Worm (Caenorhabditis elegans) whole organism, mixed stage, embryonic: ENCODE measurements around the gene srh-290.

Experiments used
- bed-3 ChIP-seq: fragments of 200-800 bp; sonication (Bioruptor generic); optimal IDR thresholded peaks from 3 replicates; lab custom pipeline; 2018; ENCODE audit warnings: mild to moderate bottlenecking, missing genetic modification characterization, moderate library complexity, missing compliant biosample characterization
- blmp-1 ChIP-seq: fragments of 150-350 bp; optimal IDR thresholded peaks from 2 replicates; lab custom pipeline; 2014; ENCODE audit warnings: missing biosample characterization, missing genetic modification characterization
- ceh-39 ChIP-seq: fragments of 150-350 bp; optimal IDR thresholded peaks from 2 replicates; lab custom pipeline; 2014; ENCODE audit warnings: missing biosample characterization, missing genetic modification characterization
- ceh-43 ChIP-seq: fragments of 200-800 bp; sonication (Bioruptor generic); optimal IDR thresholded peaks from 2 replicates; lab custom pipeline; 2018; ENCODE audit warnings: mild to moderate bottlenecking, missing genetic modification characterization, moderate library complexity, missing compliant biosample characterization
- ceh-83 ChIP-seq: fragments of 200-800 bp; sonication (Bioruptor generic); optimal IDR thresholded peaks from 2 replicates; lab custom pipeline; 2018; ENCODE audit warnings: mild to moderate bottlenecking, missing genetic modification characterization, missing compliant biosample characterization
- ces-1 ChIP-seq: fragments of 150-350 bp; optimal IDR thresholded peaks from 2 replicates; lab custom pipeline; 2014; ENCODE audit warnings: missing biosample characterization, missing genetic modification reagents, missing genetic modification characterization
- cnd-1 ChIP-seq: fragments of 200-800 bp; sonication (Bioruptor generic); optimal IDR thresholded peaks from 2 replicates; lab custom pipeline; 2018; ENCODE audit warnings: mild to moderate bottlenecking, missing genetic modification characterization, missing compliant biosample characterization
- drap-1 ChIP-seq: fragments of 200-800 bp; sonication (Bioruptor generic); optimal IDR thresholded peaks from 3 replicates; lab custom pipeline; 2018; ENCODE audit warnings: mild to moderate bottlenecking, missing genetic modification characterization, missing compliant biosample characterization
- elt-1 ChIP-seq: sonication (generic microtip); optimal IDR thresholded peaks from 2 replicates; lab custom pipeline; 2017; ENCODE audit warnings: missing genetic modification characterization, mild to moderate bottlenecking, missing compliant biosample characterization, antibody characterized with exemption, moderate library complexity, borderline replicate concordance; ENCODE audit not compliant: insufficient read depth
- elt-3 ChIP-seq: fragments of 150-350 bp; optimal IDR thresholded peaks from 2 replicates; lab custom pipeline; 2014; ENCODE audit warnings: missing biosample characterization, missing genetic modification characterization
- ham-2 ChIP-seq: fragments of 200-800 bp; sonication (Bioruptor generic); optimal IDR thresholded peaks from 2 replicates; lab custom pipeline; 2018; ENCODE audit warnings: mild to moderate bottlenecking, missing genetic modification characterization, missing compliant biosample characterization
- hlh-1 ChIP-seq: fragments of 150-350 bp; optimal IDR thresholded peaks from 2 replicates; lab custom pipeline; 2014; ENCODE audit warnings: missing biosample characterization, missing genetic modification reagents, missing genetic modification characterization
- lin-13 ChIP-seq: fragments of 150-350 bp; optimal IDR thresholded peaks from 2 replicates; lab custom pipeline; 2014; ENCODE audit warnings: missing biosample characterization, missing genetic modification characterization
- lin-32 ChIP-seq: fragments of 200-800 bp; sonication (Bioruptor generic); optimal IDR thresholded peaks from 2 replicates; lab custom pipeline; 2018; ENCODE audit warnings: mild to moderate bottlenecking, missing genetic modification characterization, missing compliant biosample characterization
- mab-5 ChIP-seq: fragments of 150-350 bp; optimal IDR thresholded peaks from 2 replicates; lab custom pipeline; 2014; ENCODE audit warnings: missing biosample characterization, missing genetic modification characterization
- mep-1 ChIP-seq: fragments of 150-350 bp; optimal IDR thresholded peaks from 2 replicates; lab custom pipeline; 2017; ENCODE audit warnings: missing biosample characterization, missing genetic modification reagents, missing genetic modification characterization, inconsistent platforms
- mls-2 ChIP-seq: sonication (generic microtip); optimal IDR thresholded peaks from 2 replicates; lab custom pipeline; 2016; ENCODE audit warnings: mild to moderate bottlenecking, missing genetic modification characterization, moderate library complexity, missing compliant biosample characterization
- nhr-12 ChIP-seq: fragments of 150-350 bp; optimal IDR thresholded peaks from 2 replicates; lab custom pipeline; 2014; ENCODE audit warnings: missing biosample characterization, missing genetic modification characterization
- nhr-2 ChIP-seq: fragments of 150-350 bp; optimal IDR thresholded peaks from 2 replicates; lab custom pipeline; 2014; ENCODE audit warnings: missing biosample characterization, missing genetic modification characterization
- nhr-237 ChIP-seq: fragments of 150-350 bp; optimal IDR thresholded peaks from 2 replicates; lab custom pipeline; 2014; ENCODE audit warnings: missing biosample characterization, missing genetic modification characterization
- nhr-76 ChIP-seq: sonication (generic microtip); optimal IDR thresholded peaks from 2 replicates; lab custom pipeline; 2017; ENCODE audit warnings: missing biosample characterization, missing genetic modification characterization
- sem-2 ChIP-seq: fragments of 200-800 bp; sonication (Bioruptor generic); optimal IDR thresholded peaks from 2 replicates; lab custom pipeline; 2018; ENCODE audit warnings: mild to moderate bottlenecking, missing genetic modification characterization, missing compliant biosample characterization
- snpc-4 ChIP-seq: fragments of 150-350 bp; optimal IDR thresholded peaks from 2 replicates; lab custom pipeline; 2014; ENCODE audit warnings: missing biosample characterization, missing genetic modification characterization
- unc-39 ChIP-seq: fragments of 150-350 bp; optimal IDR thresholded peaks from 2 replicates; lab custom pipeline; 2014; ENCODE audit warnings: missing biosample characterization, missing genetic modification characterization
- unc-62 ChIP-seq: fragments of 150-350 bp; optimal IDR thresholded peaks from 2 replicates; lab custom pipeline; 2014; ENCODE audit warnings: missing biosample characterization, missing genetic modification reagents, missing genetic modification characterization
- zip-8 ChIP-seq: fragments of 150-350 bp; optimal IDR thresholded peaks from 2 replicates; lab custom pipeline; 2014; ENCODE audit warnings: missing biosample characterization, missing genetic modification characterization
- ztf-11 ChIP-seq: fragments of 150-350 bp; optimal IDR thresholded peaks from 2 replicates; lab custom pipeline; 2014; ENCODE audit warnings: missing biosample characterization, missing genetic modification characterization

Gene srh-290

ce11 chrV:17790191-17790590 lies at the start of gene srh-290:
Gene srh-290 (plus strand): TSS chrV:17790491.
- TF ChIP-seq nhr-2 (tag; lab: Kevin White, UChicago) (no peak), hlh-1 (tag; lab: Kevin White, UChicago) (no peak)

ce11 chrV:17743802-17744201 lies 46.5 kb upstream of the srh-290 start:
- TF ChIP-seq ceh-83 (GFP tag; lab: Kevin White, UChicago) (peak; percentile 53), mep-1 (tag; lab: Kevin White, UChicago) (no peak), snpc-4 (tag; lab: Kevin White, UChicago) (no peak), ces-1 (GFP tag; lab: Kevin White, UChicago) (no peak)

- TF ChIP-seq nhr-237, result no peak
- TF ChIP-seq nhr-76 (tag; lab: Kevin White, UChicago), result no peak
- TF ChIP-seq lin-32 (GFP tag; lab: Kevin White, UChicago), result no peak
- no peak for TF ChIP-seq lin-13 (tag; lab: Kevin White, UChicago)
- TF ChIP-seq, all 35 proteins: peak for 0
Measured at ce11 chrV:17746959-17747358, 43.3 kb upstream of the srh-290 start, which contains the start of gene twk-36. Gene twk-36 (minus strand): TSS chrV:17747059.

ce11 chrV:17749181-17749580 lies 41.1 kb upstream of the srh-290 start, which contains the start of gene R12G8.1:
Gene R12G8.1 (minus strand): TSS chrV:17749243.
- TF ChIP-seq drap-1, result peak; percentile 44
- TF ChIP-seq elt-3 (tag; lab: Kevin White, UChicago), result no peak
- peak; percentile 82 for TF ChIP-seq ces-1 (GFP tag; lab: Kevin White, UChicago)
- TF ChIP-seq, all 35 proteins: peak for 2

ce11 chrV:17752340-17752739 lies 38.0 kb upstream of the srh-290 start:
- TF ChIP-seq elt-3 (tag; lab: Kevin White, UChicago) (no peak), drap-1 (no peak), blmp-1 (tag; lab: Kevin White, UChicago) (no peak), ztf-11 (tag; lab: Kevin White, UChicago) (no peak), ham-2 (GFP tag; lab: Kevin White, UChicago) (no peak), nhr-237 (no peak), zip-8 (no peak), elt-1 (tag; lab: Kevin White, UChicago) (no peak), ceh-39 (tag; lab: Kevin White, UChicago) (no peak), nhr-76 (tag; lab: Kevin White, UChicago) (no peak), bed-3 (no peak), ceh-43 (GFP tag; lab: Kevin White, UChicago) (no peak), unc-39 (tag; lab: Kevin White, UChicago) (no peak), mep-1 (tag; lab: Kevin White, UChicago) (no peak)

- no peak for TF ChIP-seq blmp-1 (tag; lab: Kevin White, UChicago)
- no peak for TF ChIP-seq mab-5 (tag; lab: Kevin White, UChicago)
- TF ChIP-seq ceh-83 (GFP tag; lab: Kevin White, UChicago), result no peak
- no peak for TF ChIP-seq elt-1 (tag; lab: Kevin White, UChicago)
- TF ChIP-seq ham-2 (GFP tag; lab: Kevin White, UChicago), result no peak
- no peak for TF ChIP-seq unc-39 (tag; lab: Kevin White, UChicago)
- TF ChIP-seq bed-3, result no peak
- no peak for TF ChIP-seq nhr-237
- no peak for TF ChIP-seq lin-32 (GFP tag; lab: Kevin White, UChicago)
- no peak for TF ChIP-seq zip-8
- no peak for TF ChIP-seq lin-13 (tag; lab: Kevin White, UChicago)
- no peak for TF ChIP-seq nhr-12 (tag; lab: Kevin White, UChicago)
Measured at ce11 chrV:17754999-17755398, 35.3 kb upstream of the srh-290 start.

- no peak for TF ChIP-seq cnd-1 (tag; lab: Kevin White, UChicago)
- TF ChIP-seq ces-1 (GFP tag; lab: Kevin White, UChicago), result no peak
- TF ChIP-seq ham-2 (GFP tag; lab: Kevin White, UChicago), result no peak
- no peak for TF ChIP-seq unc-62 (GFP tag; lab: Kevin White, UChicago)
- TF ChIP-seq nhr-237, result no peak
- TF ChIP-seq elt-3 (tag; lab: Kevin White, UChicago), result no peak
- TF ChIP-seq ceh-83 (GFP tag; lab: Kevin White, UChicago), result no peak
- no peak for TF ChIP-seq hlh-1 (tag; lab: Kevin White, UChicago)
- no peak for TF ChIP-seq mls-2 (tag; lab: Kevin White, UChicago)
- no peak for TF ChIP-seq sem-2 (GFP tag; lab: Kevin White, UChicago)
Measured at ce11 chrV:17755592-17755991, 34.7 kb upstream of the srh-290 start, which contains the start of gene pgp-9. Gene pgp-9 (plus strand): TSS chrV:17755892.
